Worm (Caenorhabditis elegans) whole organism, L4 larva: ENCODE results near the gene T12B3.2.

ENCODE experiments used
- F37D6.2 ChIP-seq: sonication (generic microtip); optimal IDR thresholded peaks from 2 replicates; lab custom pipeline; 2016; ENCODE audit warnings: mild to moderate bottlenecking, missing genetic modification characterization, missing compliant biosample characterization
- R02D3.7 ChIP-seq: fragments of 150-350 bp; sonication (generic microtip); optimal IDR thresholded peaks from 3 replicates; lab custom pipeline; 2014; ENCODE audit warnings: missing biosample characterization, missing genetic modification characterization
- Y48G9A.11 ChIP-seq: fragments of 200-800 bp; sonication (Bioruptor generic); IDR thresholded peaks from 2 replicates; pipeline ENCODE4 v1.3.6; 2022; ENCODE audit warnings: missing genetic modification reagents, missing genetic modification characterization, missing compliant biosample characterization
- jun-1 ChIP-seq: fragments of 150-350 bp; optimal IDR thresholded peaks from 2 replicates; lab custom pipeline; 2014; ENCODE audit warnings: missing biosample characterization, missing genetic modification reagents, missing genetic modification characterization
- mxl-2 ChIP-seq: fragments of 200-800 bp; sonication (Bioruptor generic); conservative IDR thresholded peaks from 2 replicates; pipeline ENCODE4 v1.3.6; 2022; ENCODE audit warnings: missing genetic modification reagents, missing genetic modification characterization, missing compliant biosample characterization
- unc-130 ChIP-seq: sonication (generic microtip); optimal IDR thresholded peaks from 2 replicates; lab custom pipeline; 2016; ENCODE audit warnings: missing genetic modification reagents, missing genetic modification characterization, missing compliant biosample characterization

ce11 chrIV:7342144-7342543 lies 34.5 kb upstream of the T12B3.2 start:
- TF ChIP-seq R02D3.7 (tag; lab: Kevin White, UChicago) (no peak), mxl-2 (no peak), unc-130 (GFP tag; lab: Kevin White, UChicago) (no peak), Y48G9A.11 (GFP tag; lab: Robert Waterston, UW) (no peak), F37D6.2 (tag; lab: Kevin White, UChicago) (no peak), jun-1 (no peak)
